Fruit fly (Drosophila melanogaster) whole organism, embryonic: ENCODE results near the gene Orct2.

Source experiments
- Awh ChIP-seq: fragments of 200-800 bp; sonication (Bioruptor generic); IDR thresholded peaks from 2 replicates; pipeline ENCODE4, ENCODE4 v1.3.6; 2022; ENCODE audit warnings: missing biosample characterization, missing genetic modification characterization
- BEAF-32 ChIP-seq: fragments of 200-800 bp; sonication (Bioruptor generic); optimal IDR thresholded peaks from 3 replicates; lab custom pipeline; 2017; ENCODE audit warnings: missing biosample characterization, missing genetic modification characterization, mild to moderate bottlenecking, moderate library complexity, missing genetic modification reagents
- C15 ChIP-seq: fragments of 200-800 bp; sonication (Bioruptor generic); IDR thresholded peaks from 3 replicates; pipeline ENCODE4 v1.3.6; 2022; ENCODE audit warnings: missing biosample characterization, missing genetic modification characterization
- CG12071 ChIP-seq: fragments of 200-800 bp; sonication (Bioruptor generic); optimal IDR thresholded peaks from 3 replicates; lab custom pipeline; 2018; ENCODE audit warnings: missing biosample characterization, mild to moderate bottlenecking, missing genetic modification characterization
- CG12155 ChIP-seq: fragments of 200-800 bp; sonication (Bioruptor generic); optimal IDR thresholded peaks from 3 replicates; lab custom pipeline; 2016; ENCODE audit warnings: missing biosample characterization, missing genetic modification characterization
- CG12942 ChIP-seq: fragments of 200-800 bp; sonication (Bioruptor generic); optimal IDR thresholded peaks from 3 replicates; lab custom pipeline; 2016; ENCODE audit warnings: missing biosample characterization, missing genetic modification characterization
- CG14441 ChIP-seq: fragments of 200-800 bp; sonication (Bioruptor generic); IDR thresholded peaks from 2 replicates; pipeline ENCODE4 v1.3.6; 2022; ENCODE audit warnings: missing biosample characterization, missing genetic modification characterization
- CG15073 ChIP-seq: fragments of 200-800 bp; sonication (Bioruptor generic); optimal IDR thresholded peaks from 2 replicates; lab custom pipeline; 2016; ENCODE audit warnings: missing biosample characterization, missing genetic modification characterization
- CG15601 ChIP-seq: fragments of 200-800 bp; sonication (Bioruptor generic); optimal IDR thresholded peaks from 3 replicates; lab custom pipeline; 2019; ENCODE audit warnings: missing biosample characterization, mild to moderate bottlenecking, missing genetic modification characterization, moderate library complexity
- CG16779 ChIP-seq: fragments of 200-800 bp; sonication (Bioruptor generic); IDR thresholded peaks from 2 replicates; pipeline ENCODE4 v1.3.6; 2022; ENCODE audit warnings: missing biosample characterization, missing genetic modification characterization
- CG16815 ChIP-seq: fragments of 200-800 bp; sonication (Bioruptor generic); optimal IDR thresholded peaks from 3 replicates; lab custom pipeline; 2017; ENCODE audit warnings: missing biosample characterization, mild to moderate bottlenecking, missing genetic modification characterization
- CG17385 ChIP-seq: fragments of 200-800 bp; sonication (Bioruptor generic); optimal IDR thresholded peaks from 3 replicates; lab custom pipeline; 2018; ENCODE audit warnings: missing biosample characterization, mild to moderate bottlenecking, missing genetic modification characterization
- CG2129 ChIP-seq: fragments of 200-800 bp; sonication (Bioruptor generic); IDR thresholded peaks from 2 replicates; pipeline ENCODE4 v1.3.6; 2022; ENCODE audit warnings: missing biosample characterization, missing genetic modification characterization; ENCODE audit not compliant: partially characterized antibody
- CG31441 ChIP-seq: fragments of 200-800 bp; sonication (Bioruptor generic); IDR thresholded peaks from 2 replicates; pipeline ENCODE4 v1.3.6; 2022; ENCODE audit warnings: missing biosample characterization, missing genetic modification characterization
- CG32767 ChIP-seq: fragments of 200-800 bp; sonication (Bioruptor generic); IDR thresholded peaks from 2 replicates; pipeline ENCODE4 v1.3.6; 2022; ENCODE audit warnings: missing biosample characterization, missing genetic modification characterization
- CG4424 ChIP-seq: fragments of 200-800 bp; sonication (Bioruptor generic); optimal IDR thresholded peaks from 3 replicates; lab custom pipeline; 2016; ENCODE audit warnings: missing biosample characterization, missing genetic modification characterization
- CG6175 ChIP-seq: fragments of 200-800 bp; sonication (Bioruptor generic); IDR thresholded peaks from 3 replicates; pipeline ENCODE4 v1.3.6; 2022; ENCODE audit warnings: missing biosample characterization, missing genetic modification characterization
- CG7786 ChIP-seq: fragments of 200-800 bp; sonication (Bioruptor generic); optimal IDR thresholded peaks from 2 replicates; lab custom pipeline; 2016; ENCODE audit warnings: missing biosample characterization, missing genetic modification characterization
- CG8290 ChIP-seq, 3 experiments: fragments of 200-800 bp; sonication (Bioruptor generic); optimal IDR thresholded peaks; 2 replicates each; lab custom pipeline; 2016 to 2019; ENCODE audit warnings: missing biosample characterization in 3 of 3, missing genetic modification characterization in 3 of 3, mild to moderate bottlenecking in 2 of 3, moderate library complexity in 1 of 3
- CG8388 ChIP-seq: fragments of 200-800 bp; sonication (Bioruptor generic); optimal IDR thresholded peaks from 2 replicates; lab custom pipeline; 2019; ENCODE audit warnings: missing biosample characterization, mild to moderate bottlenecking, missing genetic modification characterization, moderate library complexity
- CG9727 ChIP-seq: fragments of 200-800 bp; sonication (Bioruptor generic); optimal IDR thresholded peaks from 3 replicates; lab custom pipeline; 2017; ENCODE audit warnings: missing biosample characterization, mild to moderate bottlenecking, missing genetic modification characterization
- CoRest ChIP-seq: fragments of 200-800 bp; sonication (Bioruptor generic); optimal IDR thresholded peaks from 3 replicates; lab custom pipeline; 2018; ENCODE audit warnings: missing biosample characterization, mild to moderate bottlenecking, missing genetic modification characterization, moderate library complexity
- D19B ChIP-seq: fragments of 200-800 bp; sonication (Bioruptor generic); optimal IDR thresholded peaks from 2 replicates; lab custom pipeline; 2017; ENCODE audit warnings: missing biosample characterization, mild to moderate bottlenecking, missing genetic modification characterization
- Ets97D ChIP-seq: fragments of 200-800 bp; sonication (Bioruptor generic); optimal IDR thresholded peaks from 3 replicates; lab custom pipeline; 2016; ENCODE audit warnings: missing biosample characterization, missing genetic modification characterization
- Gug ChIP-seq: fragments of 200-800 bp; sonication (Bioruptor generic); IDR thresholded peaks from 4 replicates; pipeline ENCODE4 v1.3.6; 2022; ENCODE audit warnings: missing biosample characterization, missing genetic modification characterization
- Hsf ChIP-seq: fragments of 200-800 bp; sonication (Bioruptor generic); optimal IDR thresholded peaks from 3 replicates; lab custom pipeline; 2016; ENCODE audit warnings: missing biosample characterization, missing genetic modification characterization
- Lhr ChIP-seq: fragments of 200-800 bp; sonication (Bioruptor generic); optimal IDR thresholded peaks from 3 replicates; lab custom pipeline; 2017; ENCODE audit warnings: mild to moderate bottlenecking, missing biosample characterization, missing genetic modification reagents, missing genetic modification characterization
- MESR4 ChIP-seq: fragments of 200-800 bp; sonication (Bioruptor generic); optimal IDR thresholded peaks from 2 replicates; lab custom pipeline; 2018; ENCODE audit warnings: missing biosample characterization, mild to moderate bottlenecking, missing genetic modification characterization, moderate library complexity
- Mad ChIP-seq: fragments of 200-800 bp; sonication (Bioruptor generic); optimal IDR thresholded peaks from 2 replicates; lab custom pipeline; 2016; ENCODE audit warnings: missing biosample characterization, missing genetic modification characterization
- Scr ChIP-seq: fragments of 200-800 bp; sonication (Bioruptor generic); IDR thresholded peaks from 2 replicates; pipeline ENCODE4 v1.3.6; 2022; ENCODE audit warnings: missing biosample characterization, missing genetic modification characterization; ENCODE audit not compliant: partially characterized antibody
- Sox100B ChIP-seq: fragments of 200-800 bp; sonication (Bioruptor generic); optimal IDR thresholded peaks from 3 replicates; lab custom pipeline; 2018; ENCODE audit warnings: missing biosample characterization, mild to moderate bottlenecking, missing genetic modification characterization
- bab2 ChIP-seq: fragments of 200-800 bp; sonication (Bioruptor generic); optimal IDR thresholded peaks from 2 replicates; lab custom pipeline; 2016; ENCODE audit warnings: missing biosample characterization, missing genetic modification characterization
- cas ChIP-seq: fragments of 200-800 bp; sonication (Bioruptor generic); IDR thresholded peaks from 2 replicates; pipeline ENCODE4 v1.3.6; 2022; ENCODE audit warnings: missing biosample characterization, missing genetic modification characterization
- cg ChIP-seq: fragments of 200-800 bp; sonication (Bioruptor generic); optimal IDR thresholded peaks from 3 replicates; lab custom pipeline; 2019; ENCODE audit warnings: missing biosample characterization, mild to moderate bottlenecking, missing genetic modification characterization, moderate library complexity
- cwo ChIP-seq: fragments of 200-800 bp; sonication (Bioruptor generic); optimal IDR thresholded peaks from 3 replicates; lab custom pipeline; 2017; ENCODE audit warnings: missing biosample characterization, missing genetic modification characterization, mild to moderate bottlenecking, moderate library complexity, missing genetic modification reagents
- dmrt99B ChIP-seq: fragments of 200-800 bp; sonication (Bioruptor generic); optimal IDR thresholded peaks from 2 replicates; lab custom pipeline; 2018; ENCODE audit warnings: missing biosample characterization, mild to moderate bottlenecking, missing genetic modification characterization, moderate library complexity
- gsb-n ChIP-seq: fragments of 200-800 bp; sonication (Bioruptor generic); optimal IDR thresholded peaks from 3 replicates; lab custom pipeline; 2018; ENCODE audit warnings: missing biosample characterization, mild to moderate bottlenecking, missing genetic modification characterization
- hbn ChIP-seq: fragments of 200-800 bp; sonication (Bioruptor generic); IDR thresholded peaks from 2 replicates; pipeline ENCODE4 v1.3.6; 2022; ENCODE audit warnings: missing biosample characterization, missing genetic modification characterization; ENCODE audit not compliant: partially characterized antibody
- inv ChIP-seq: fragments of 200-800 bp; sonication (Bioruptor generic); IDR thresholded peaks from 2 replicates; pipeline ENCODE4 v1.3.6; 2022; ENCODE audit warnings: missing biosample characterization, missing genetic modification characterization; ENCODE audit not compliant: partially characterized antibody
- kni ChIP-seq: fragments of 200-800 bp; sonication (Bioruptor generic); optimal IDR thresholded peaks from 3 replicates; lab custom pipeline; 2017; ENCODE audit warnings: mild to moderate bottlenecking, missing biosample characterization, missing genetic modification reagents, missing genetic modification characterization
- lab ChIP-seq: fragments of 200-800 bp; sonication (Bioruptor generic); optimal IDR thresholded peaks from 3 replicates; lab custom pipeline; 2017; ENCODE audit warnings: missing biosample characterization, missing genetic modification characterization, mild to moderate bottlenecking, moderate library complexity, missing genetic modification reagents
- nom ChIP-seq: fragments of 200-800 bp; sonication (Bioruptor generic); optimal IDR thresholded peaks from 2 replicates; lab custom pipeline; 2017; ENCODE audit warnings: missing biosample characterization, missing genetic modification characterization, mild to moderate bottlenecking, moderate library complexity, missing genetic modification reagents
- pzg ChIP-seq: fragments of 200-800 bp; sonication (Bioruptor generic); optimal IDR thresholded peaks from 3 replicates; lab custom pipeline; 2018; ENCODE audit warnings: missing biosample characterization, mild to moderate bottlenecking, missing genetic modification characterization, moderate library complexity
- salm ChIP-seq: fragments of 200-800 bp; sonication (Bioruptor generic); optimal IDR thresholded peaks from 2 replicates; lab custom pipeline; 2018; ENCODE audit warnings: missing biosample characterization, mild to moderate bottlenecking, missing genetic modification characterization
- schlank ChIP-seq: fragments of 200-800 bp; sonication (Bioruptor generic); optimal IDR thresholded peaks from 2 replicates; lab custom pipeline; 2018; ENCODE audit warnings: missing biosample characterization, mild to moderate bottlenecking, missing genetic modification characterization
- sim ChIP-seq: fragments of 200-800 bp; sonication (Bioruptor generic); IDR thresholded peaks from 2 replicates; pipeline ENCODE4 v1.3.6; 2022; ENCODE audit warnings: missing biosample characterization, missing genetic modification characterization
- tin ChIP-seq: fragments of 200-800 bp; sonication (Bioruptor generic); optimal IDR thresholded peaks from 3 replicates; lab custom pipeline; 2016; ENCODE audit warnings: missing biosample characterization, missing genetic modification characterization
- wdn ChIP-seq: fragments of 200-800 bp; sonication (Bioruptor generic); IDR thresholded peaks from 2 replicates; pipeline ENCODE4 v1.3.6; 2022; ENCODE audit warnings: missing biosample characterization, missing genetic modification characterization

The Orct2 gene

dm6 chr3R:24228675-24229074 lies 44.2 kb upstream of the Orct2 start, which contains the start of gene Acp95EF:
Gene Acp95EF, plus strand, starts transcription at chr3R:24228975.
- TF ChIP-seq Sox100B (GFP tag; lab: Kevin White, UChicago), result no peak
- no peak for TF ChIP-seq D19B (GFP tag; lab: Kevin White, UChicago)
- no peak for TF ChIP-seq nom (GFP tag; lab: Kevin White, UChicago)
- TF ChIP-seq wdn (GFP tag; lab: Robert Waterston, UW), result no peak
- no peak for TF ChIP-seq CG16815 (GFP tag; lab: Kevin White, UChicago)
- TF ChIP-seq C15 (GFP tag; lab: Robert Waterston, UW), result no peak
- TF ChIP-seq Scr (GFP tag; lab: Robert Waterston, UW), result no peak
- TF ChIP-seq sim (GFP tag; lab: Robert Waterston, UW), result no peak
- TF ChIP-seq cas (GFP tag; lab: Robert Waterston, UW), result no peak
- no peak for TF ChIP-seq schlank (tag; lab: Kevin White, UChicago)
- TF ChIP-seq lab (GFP tag; lab: Kevin White, UChicago), result no peak

dm6 chr3R:24229870-24230422 lies 42.9 kb upstream of the Orct2 start, which contains the start of gene Spase22-23:
Gene Spase22-23, minus strand, starts transcription at chr3R:24230035.
- TF ChIP-seq Mad (GFP tag; lab: Kevin White, UChicago) (no peak), Awh (GFP tag; lab: Robert Waterston, UW) (no peak), CG14441 (GFP tag; lab: Robert Waterston, UW) (no peak), Lhr (GFP tag; lab: Kevin White, UChicago) (no peak), bab2 (GFP tag; lab: Kevin White, UChicago) (no peak), cg (GFP tag; lab: Kevin White, UChicago) (no peak), CG15601 (tag; lab: Kevin White, UChicago) (no peak), cwo (GFP tag; lab: Kevin White, UChicago) (no peak), CG8388 (no peak), inv (GFP tag; lab: Robert Waterston, UW) (peak; percentile 92), tin (no peak), salm (tag; lab: Kevin White, UChicago) (no peak), CG4424 (GFP tag; lab: Kevin White, UChicago) (no peak), CG6175 (GFP tag; lab: Robert Waterston, UW) (no peak), CG12155 (GFP tag; lab: Kevin White, UChicago) (no peak), Gug (GFP tag; lab: Robert Waterston, UW) (peak; percentile 10; the same call in 1 of the 4 replicates), CG15073 (GFP tag; lab: Kevin White, UChicago) (peak; percentile 10), pzg (GFP tag; lab: Kevin White, UChicago) (peak; percentile 20), CoRest (no peak), BEAF-32 (peak; percentile 90), CG17385 (GFP tag; lab: Kevin White, UChicago) (no peak), CG16779 (GFP tag; lab: Robert Waterston, UW) (no peak), CG12071 (GFP tag; lab: Kevin White, UChicago) (no peak), CG12942 (GFP tag; lab: Kevin White, UChicago) (no peak), Hsf (GFP tag; lab: Kevin White, UChicago) (no peak), CG2129 (GFP tag; lab: Robert Waterston, UW) (peak; percentile 89), CG32767 (GFP tag; lab: Robert Waterston, UW) (no peak), CG9727 (GFP tag; lab: Kevin White, UChicago) (no peak), schlank (tag; lab: Kevin White, UChicago) (no peak), kni (GFP tag; lab: Kevin White, UChicago) (no peak), hbn (GFP tag; lab: Robert Waterston, UW) (peak; percentile 92), MESR4 (GFP tag; lab: Kevin White, UChicago) (peak; percentile 82), CG7786 (GFP tag; lab: Kevin White, UChicago) (no peak), dmrt99B (tag; lab: Kevin White, UChicago) (no peak), gsb-n (tag; lab: Kevin White, UChicago) (no peak), CG8290 (GFP tag; optimal IDR thresholded peaks at IDR 0.05; lab: Kevin White, UChicago) (no peak), CG8290 (tag; optimal IDR thresholded peaks at IDR 0.05; lab: Kevin White, UChicago) (peak in 1 of 2 experiments; percentile 54), CG31441 (GFP tag; lab: Robert Waterston, UW) (no peak), Ets97D (GFP tag; lab: Kevin White, UChicago) (no peak)
